Worm (Caenorhabditis elegans): Measurements from ENCODE around the gene C36B7.2.

C36B7.2 gene

ce11 chrX:7151189-7151857 is 45.1 kb downstream of the C36B7.2 start, which contains the start of gene lam-2:
lam-2 (minus strand) TSS chrX:7151239.
- TF ChIP-seq spr-3 (GFP tag; optimal IDR thresholded peaks at IDR 0.05) (no peak), cey-2 (tag; optimal IDR thresholded peaks at IDR 0.05; ENCODE audit: borderline replicate concordance, insufficient read depth) (no peak), lin-39 (tag; optimal IDR thresholded peaks at IDR 0.05) (no peak), ztf-11 (tag; optimal IDR thresholded peaks at IDR 0.05) (no peak), ZK546.5 (tag; optimal IDR thresholded peaks at IDR 0.05) (no peak), T26A8.4 (GFP tag; IDR thresholded peaks at IDR 0.05) (no peak), D1046.2 (GFP tag; IDR thresholded peaks at IDR 0.05) (no peak), lin-15B (tag; optimal IDR thresholded peaks at IDR 0.05) (no peak), fos-1 (tag; optimal IDR thresholded peaks at IDR 0.05) (no peak), F44E2.7 (GFP tag; IDR thresholded peaks at IDR 0.05) (no peak)

- TF ChIP-seq mep-1 (tag; optimal IDR thresholded peaks at IDR 0.05): no peak
- peak in 1 of 2 experiments; percentile 8 for TF ChIP-seq unc-62 (GFP tag; optimal IDR thresholded peaks at IDR 0.05 in 1 of 2)
- no peak for TF ChIP-seq unc-62 (tag; optimal IDR thresholded peaks at IDR 0.05)
- TF ChIP-seq aha-1 (tag): peak; percentile 52
Observed at ce11 chrX:7151976-7152528, 45.8 kb downstream of the C36B7.2 start.

ce11 chrX:7153460-7153859 is 47.3 kb downstream of the C36B7.2 start:
- TF ChIP-seq nhr-111 (GFP tag; optimal IDR thresholded peaks at IDR 0.05) (no peak), hlh-11 (tag; optimal IDR thresholded peaks at IDR 0.05) (peak; percentile 43), R02D3.7 (tag; optimal IDR thresholded peaks at IDR 0.05) (no peak), daf-16 (GFP tag; optimal IDR thresholded peaks at IDR 0.05) (peak in 1 of 2 experiments; percentile 4), daf-16 (tag; optimal IDR thresholded peaks at IDR 0.05) (no peak), lin-29 (GFP tag; IDR thresholded peaks at IDR 0.05) (no peak), dmd-8 (GFP tag; IDR thresholded peaks at IDR 0.05) (no peak), aha-1 (tag) (peak; percentile 92), mes-2 (tag; optimal IDR thresholded peaks at IDR 0.05; ENCODE audit: poor library complexity, severe bottlenecking) (no peak)

ce11 chrX:7155879-7156278 is 49.7 kb downstream of the C36B7.2 start, which contains the start of gene C54D1.7:
C54D1.7 (minus strand) TSS chrX:7156035.
- no peak for TF ChIP-seq madf-9 (GFP tag; conservative IDR thresholded peaks at IDR 0.05)
- TF ChIP-seq ztf-7 (tag; optimal IDR thresholded peaks at IDR 0.05): no peak
- TF ChIP-seq lin-15B (tag; optimal IDR thresholded peaks at IDR 0.05): no peak
- peak in 1 of 2 experiments; percentile 51 for TF ChIP-seq unc-62 (GFP tag; optimal IDR thresholded peaks at IDR 0.05 in 1 of 2)
- no peak for TF ChIP-seq unc-62 (tag; optimal IDR thresholded peaks at IDR 0.05)
- no peak for TF ChIP-seq sdz-12 (GFP tag; optimal IDR thresholded peaks at IDR 0.05)
- no peak for TF ChIP-seq mes-2 (tag; optimal IDR thresholded peaks at IDR 0.05; ENCODE audit: poor library complexity, severe bottlenecking)
- TF ChIP-seq ama-1 (optimal IDR thresholded peaks at IDR 0.05): no peak
- TF ChIP-seq F26F4.8 (GFP tag; conservative IDR thresholded peaks at IDR 0.05): no peak
- TF ChIP-seq madf-5 (GFP tag; IDR thresholded peaks at IDR 0.05): no peak
- TF ChIP-seq pha-4 (GFP tag; IDR thresholded peaks at IDR 0.05): no peak
- no peak for TF ChIP-seq pha-4 (tag; optimal IDR thresholded peaks at IDR 0.05)
- no peak for TF ChIP-seq Y5F2A.4 (GFP tag; optimal IDR thresholded peaks at IDR 0.05)
- TF ChIP-seq hlh-30 (tag; optimal IDR thresholded peaks at IDR 0.05; ENCODE audit: insufficient read depth): peak; percentile 11
- TF ChIP-seq nhr-25 (tag; optimal IDR thresholded peaks at IDR 0.05; ENCODE audit: borderline replicate concordance, insufficient read depth): no peak
- no peak for TF ChIP-seq Y48G9A.11 (GFP tag; IDR thresholded peaks at IDR 0.05)
- no peak for TF ChIP-seq Y75B8A.6 (GFP tag; IDR thresholded peaks at IDR 0.05)
- TF ChIP-seq nhr-28 (tag; optimal IDR thresholded peaks at IDR 0.05): peak; percentile 10
- TF ChIP-seq nhr-77 (tag; optimal IDR thresholded peaks at IDR 0.05): no peak
- no peak for TF ChIP-seq nhr-111 (GFP tag; optimal IDR thresholded peaks at IDR 0.05)
- TF ChIP-seq F37D6.2 (tag; optimal IDR thresholded peaks at IDR 0.05): no peak
- no peak for TF ChIP-seq nhr-48 (tag; optimal IDR thresholded peaks at IDR 0.05)

Measured in whole organism, L4 larva.